Fruit fly (Drosophila melanogaster) whole organism, embryonic: Measurements from ENCODE around the gene Upf1.

Experiments used
- B-H2 ChIP-seq: fragments of 200-800 bp; sonication (Bioruptor generic); optimal IDR thresholded peaks from 2 replicates; lab custom pipeline; 2018; ENCODE audit warnings: missing biosample characterization, mild to moderate bottlenecking, missing genetic modification characterization
- CG11085 ChIP-seq: fragments of 200-800 bp; sonication (Bioruptor generic); IDR thresholded peaks from 2 replicates; pipeline ENCODE4 v1.3.6; 2022; ENCODE audit warnings: missing biosample characterization, missing genetic modification characterization
- CG13424 ChIP-seq: fragments of 200-800 bp; sonication (Bioruptor generic); optimal IDR thresholded peaks from 2 replicates; lab custom pipeline; 2019; ENCODE audit warnings: missing biosample characterization, mild to moderate bottlenecking, missing genetic modification characterization, moderate library complexity
- CG13775 ChIP-seq: fragments of 200-800 bp; sonication (Bioruptor generic); optimal IDR thresholded peaks from 3 replicates; lab custom pipeline; 2017; ENCODE audit warnings: missing biosample characterization, mild to moderate bottlenecking, missing genetic modification characterization
- CG14965 ChIP-seq: fragments of 200-800 bp; sonication (Bioruptor generic); optimal IDR thresholded peaks from 2 replicates; lab custom pipeline; 2016; ENCODE audit warnings: missing biosample characterization, missing genetic modification characterization, borderline replicate concordance
- CG15479 ChIP-seq: fragments of 200-800 bp; sonication (Bioruptor generic); optimal IDR thresholded peaks from 3 replicates; lab custom pipeline; 2019; ENCODE audit warnings: missing biosample characterization, mild to moderate bottlenecking, missing genetic modification characterization, moderate library complexity
- CG1647 ChIP-seq: fragments of 200-800 bp; sonication (Bioruptor generic); optimal IDR thresholded peaks from 3 replicates; lab custom pipeline; 2016; ENCODE audit warnings: missing biosample characterization, missing genetic modification characterization
- CG16863 ChIP-seq: fragments of 200-800 bp; sonication (Bioruptor generic); optimal IDR thresholded peaks from 3 replicates; lab custom pipeline; 2016; ENCODE audit warnings: missing biosample characterization, missing genetic modification characterization
- CG17612 ChIP-seq: fragments of 200-800 bp; sonication (Bioruptor generic); IDR thresholded peaks from 2 replicates; pipeline ENCODE4 v1.3.6; 2022; ENCODE audit warnings: missing biosample characterization, missing genetic modification characterization
- CG17829 ChIP-seq: fragments of 200-800 bp; optimal IDR thresholded peaks from 2 replicates; lab custom pipeline; 2019; ENCODE audit warnings: missing biosample characterization, mild to moderate bottlenecking, missing genetic modification characterization, moderate library complexity
- CG1832 ChIP-seq: fragments of 200-800 bp; sonication (Bioruptor generic); optimal IDR thresholded peaks from 2 replicates; lab custom pipeline; 2017; ENCODE audit warnings: missing biosample characterization, mild to moderate bottlenecking, missing genetic modification characterization, inconsistent platforms
- CG2116 ChIP-seq: fragments of 200-800 bp; sonication (Bioruptor generic); optimal IDR thresholded peaks from 3 replicates; lab custom pipeline; 2018; ENCODE audit warnings: missing biosample characterization, mild to moderate bottlenecking, missing genetic modification characterization
- CG2199 ChIP-seq: fragments of 200-800 bp; sonication (Bioruptor generic); IDR thresholded peaks from 3 replicates; pipeline ENCODE4 v1.3.6; 2022; ENCODE audit warnings: missing biosample characterization, missing genetic modification characterization
- CG30403 ChIP-seq: fragments of 200-800 bp; sonication (Bioruptor generic); optimal IDR thresholded peaks from 3 replicates; lab custom pipeline; 2016; ENCODE audit warnings: missing biosample characterization, missing genetic modification characterization
- CG31365 ChIP-seq: fragments of 200-800 bp; sonication (Bioruptor generic); optimal IDR thresholded peaks from 2 replicates; lab custom pipeline; 2018; ENCODE audit warnings: missing biosample characterization, mild to moderate bottlenecking, missing genetic modification characterization
- CG34376 ChIP-seq: fragments of 200-800 bp; sonication (Bioruptor generic); optimal IDR thresholded peaks from 2 replicates; lab custom pipeline; 2018; ENCODE audit warnings: missing biosample characterization, mild to moderate bottlenecking, missing genetic modification characterization
- CG7745 ChIP-seq: fragments of 200-800 bp; sonication (Bioruptor generic); optimal IDR thresholded peaks from 2 replicates; lab custom pipeline; 2018; ENCODE audit warnings: missing biosample characterization, mild to moderate bottlenecking, missing genetic modification characterization, moderate library complexity
- CG7928 ChIP-seq: fragments of 200-800 bp; sonication (Bioruptor generic); optimal IDR thresholded peaks from 2 replicates; lab custom pipeline; 2017; ENCODE audit warnings: missing biosample characterization, mild to moderate bottlenecking, missing genetic modification characterization
- CG8359 ChIP-seq: fragments of 200-800 bp; sonication (Bioruptor generic); optimal IDR thresholded peaks from 2 replicates; lab custom pipeline; 2017; ENCODE audit warnings: missing biosample characterization, mild to moderate bottlenecking, missing genetic modification characterization, borderline replicate concordance
- E2f2 ChIP-seq: fragments of 200-800 bp; sonication (Bioruptor generic); IDR thresholded peaks from 2 replicates; pipeline ENCODE4 v1.3.6; 2022; ENCODE audit warnings: missing biosample characterization, missing genetic modification characterization
- Eip74EF ChIP-seq, 2 experiments: fragments of 200-800 bp in 1 of 2; fragments of >200 bp in 1 of 2; sonication (Bioruptor generic) in 1 of 2; optimal IDR thresholded peaks; 2 replicates each; lab custom pipeline; 2017 to 2019; ENCODE audit warnings: missing biosample characterization in 2 of 2, missing genetic modification characterization in 2 of 2, mild to moderate bottlenecking in 1 of 2, moderate library complexity in 1 of 2
- HmgZ ChIP-seq: fragments of 200-800 bp; sonication (Bioruptor generic); optimal IDR thresholded peaks from 2 replicates; lab custom pipeline; 2018; ENCODE audit warnings: missing biosample characterization, mild to moderate bottlenecking, missing genetic modification characterization
- Max ChIP-seq: fragments of 200-800 bp; sonication (Bioruptor generic); optimal IDR thresholded peaks from 2 replicates; lab custom pipeline; 2016; ENCODE audit warnings: missing biosample characterization, mild to moderate bottlenecking, missing genetic modification characterization
- Med ChIP-seq: fragments of 200-800 bp; sonication (Bioruptor generic); peaks from one replicate; lab custom pipeline; 2016; ENCODE audit warnings: missing biosample characterization, missing genetic modification characterization, mild to moderate bottlenecking, inconsistent platforms, moderate library complexity
- Meics ChIP-seq: fragments of 200-800 bp; sonication (Bioruptor generic); optimal IDR thresholded peaks from 2 replicates; lab custom pipeline; 2017; ENCODE audit warnings: missing biosample characterization, mild to moderate bottlenecking, missing genetic modification characterization
- Nf-YA ChIP-seq: fragments of 200-800 bp; sonication (Bioruptor generic); IDR thresholded peaks from 2 replicates; pipeline ENCODE4 v1.3.6; 2022; ENCODE audit warnings: missing biosample characterization, missing genetic modification characterization
- NfI ChIP-seq: fragments of 200-800 bp; sonication (Bioruptor generic); optimal IDR thresholded peaks from 3 replicates; lab custom pipeline; 2018; ENCODE audit warnings: missing biosample characterization, mild to moderate bottlenecking, missing genetic modification characterization, moderate library complexity
- Oaz ChIP-seq: fragments of 200-800 bp; sonication (Bioruptor generic); IDR thresholded peaks from 2 replicates; pipeline ENCODE4 v1.3.6; 2022; ENCODE audit warnings: missing biosample characterization, missing genetic modification characterization
- Pdp1 ChIP-seq, 2 experiments: fragments of 200-800 bp; sonication (Bioruptor generic); optimal IDR thresholded peaks; 3 replicates each; lab custom pipeline; 2016; ENCODE audit warnings: missing biosample characterization in 2 of 2, missing genetic modification characterization in 2 of 2, mild to moderate bottlenecking in 1 of 2, moderate library complexity in 1 of 2
- Side ChIP-seq: fragments of 200-800 bp; sonication (Bioruptor generic); optimal IDR thresholded peaks from 2 replicates; lab custom pipeline; 2016; ENCODE audit warnings: missing biosample characterization, missing genetic modification characterization
- croc ChIP-seq: fragments of 200-800 bp; sonication (Bioruptor generic); conservative IDR thresholded peaks from 3 replicates; pipeline ENCODE4 v1.3.6; 2022; ENCODE audit warnings: missing biosample characterization, missing genetic modification characterization
- dati ChIP-seq: fragments of 200-800 bp; sonication (Bioruptor generic); IDR thresholded peaks from 2 replicates; pipeline ENCODE4 v1.3.6; 2022; ENCODE audit warnings: missing biosample characterization, missing genetic modification characterization
- dpn ChIP-seq, 2 experiments: fragments of 200-800 bp; sonication (Bioruptor generic); optimal IDR thresholded peaks; 3 replicates each; lab custom pipeline; 2016; ENCODE audit warnings: missing biosample characterization in 2 of 2, missing genetic modification characterization in 2 of 2
- dysf ChIP-seq: fragments of 200-800 bp; sonication (Bioruptor generic); IDR thresholded peaks from 3 replicates; pipeline ENCODE4 v1.3.6; 2022; ENCODE audit warnings: missing biosample characterization, missing genetic modification characterization
- en ChIP-seq: fragments of 200-800 bp; sonication (Bioruptor generic); optimal IDR thresholded peaks from 2 replicates; lab custom pipeline; 2016; ENCODE audit warnings: missing biosample characterization, missing genetic modification characterization
- exex ChIP-seq: fragments of 200-800 bp; sonication (Bioruptor generic); optimal IDR thresholded peaks from 4 replicates; lab custom pipeline; 2018; ENCODE audit warnings: missing biosample characterization, mild to moderate bottlenecking, missing genetic modification characterization, moderate library complexity
- fd102C ChIP-seq: fragments of 200-800 bp; sonication (Bioruptor generic); optimal IDR thresholded peaks from 2 replicates; lab custom pipeline; 2018; ENCODE audit warnings: missing biosample characterization, mild to moderate bottlenecking, missing genetic modification characterization, moderate library complexity
- fd96Cb ChIP-seq: fragments of 200-800 bp; sonication (Bioruptor generic); optimal IDR thresholded peaks from 2 replicates; lab custom pipeline; 2018; ENCODE audit warnings: missing biosample characterization, mild to moderate bottlenecking, missing genetic modification characterization, moderate library complexity
- fu2 ChIP-seq: fragments of 200-800 bp; sonication (Bioruptor generic); optimal IDR thresholded peaks from 2 replicates; lab custom pipeline; 2016; ENCODE audit warnings: missing biosample characterization, missing genetic modification characterization
- gcm2 ChIP-seq: fragments of 200-800 bp; sonication (Bioruptor generic); optimal IDR thresholded peaks from 2 replicates; lab custom pipeline; 2016; ENCODE audit warnings: missing biosample characterization, missing genetic modification characterization
- gem ChIP-seq: fragments of 200-800 bp; sonication (Bioruptor generic); optimal IDR thresholded peaks from 2 replicates; lab custom pipeline; 2019; ENCODE audit warnings: missing biosample characterization, mild to moderate bottlenecking, missing genetic modification characterization, moderate library complexity
- grn ChIP-seq: fragments of 200-800 bp; sonication (Bioruptor generic); optimal IDR thresholded peaks from 3 replicates; lab custom pipeline; 2017; ENCODE audit warnings: missing biosample characterization, missing genetic modification characterization
- gt ChIP-seq: fragments of 200-800 bp; sonication (Bioruptor generic); IDR thresholded peaks from 2 replicates; pipeline ENCODE4 v1.3.6; 2022; ENCODE audit warnings: missing biosample characterization, missing genetic modification characterization
- lilli ChIP-seq: fragments of 200-800 bp; sonication (Bioruptor generic); optimal IDR thresholded peaks from 3 replicates; lab custom pipeline; 2016; ENCODE audit warnings: missing biosample characterization, missing genetic modification characterization
- mam ChIP-seq: fragments of 200-800 bp; sonication (Bioruptor generic); optimal IDR thresholded peaks from 3 replicates; lab custom pipeline; 2016; ENCODE audit warnings: missing biosample characterization, missing genetic modification characterization
- mirr ChIP-seq: fragments of 200-800 bp; sonication (Bioruptor generic); optimal IDR thresholded peaks from 3 replicates; lab custom pipeline; 2018; ENCODE audit warnings: missing biosample characterization, mild to moderate bottlenecking, missing genetic modification characterization
- run ChIP-seq: fragments of 200-800 bp; sonication (Bioruptor generic); optimal IDR thresholded peaks from 3 replicates; lab custom pipeline; 2018; ENCODE audit warnings: missing biosample characterization, mild to moderate bottlenecking, missing genetic modification characterization
- salm ChIP-seq: fragments of 200-800 bp; sonication (Bioruptor generic); optimal IDR thresholded peaks from 2 replicates; lab custom pipeline; 2018; ENCODE audit warnings: missing biosample characterization, mild to moderate bottlenecking, missing genetic modification characterization
- sug ChIP-seq: fragments of 200-800 bp; optimal IDR thresholded peaks from 2 replicates; lab custom pipeline; 2019; ENCODE audit warnings: missing biosample characterization, mild to moderate bottlenecking, missing genetic modification characterization, moderate library complexity
- vfl ChIP-seq: fragments of 200-800 bp; sonication (Bioruptor generic); optimal IDR thresholded peaks from 2 replicates; lab custom pipeline; 2016; ENCODE audit warnings: missing biosample characterization, missing genetic modification characterization
- vnd ChIP-seq: fragments of 200-800 bp; sonication (Bioruptor generic); IDR thresholded peaks from 3 replicates; pipeline ENCODE4 v1.3.6; 2022; ENCODE audit warnings: missing biosample characterization, missing genetic modification characterization; ENCODE audit not compliant: partially characterized antibody
- vvl ChIP-seq: fragments of 200-800 bp; sonication (Bioruptor generic); IDR thresholded peaks from 2 replicates; pipeline ENCODE4 v1.3.6; 2022; ENCODE audit warnings: missing biosample characterization, missing genetic modification characterization
- yki ChIP-seq: fragments of >200 bp; optimal IDR thresholded peaks from 3 replicates; lab custom pipeline; 2018
- zen ChIP-seq: fragments of 200-800 bp; sonication (Bioruptor generic); optimal IDR thresholded peaks from 3 replicates; lab custom pipeline; 2018; ENCODE audit warnings: missing biosample characterization, mild to moderate bottlenecking, missing genetic modification characterization, moderate library complexity

The Upf1 gene

DNA sequence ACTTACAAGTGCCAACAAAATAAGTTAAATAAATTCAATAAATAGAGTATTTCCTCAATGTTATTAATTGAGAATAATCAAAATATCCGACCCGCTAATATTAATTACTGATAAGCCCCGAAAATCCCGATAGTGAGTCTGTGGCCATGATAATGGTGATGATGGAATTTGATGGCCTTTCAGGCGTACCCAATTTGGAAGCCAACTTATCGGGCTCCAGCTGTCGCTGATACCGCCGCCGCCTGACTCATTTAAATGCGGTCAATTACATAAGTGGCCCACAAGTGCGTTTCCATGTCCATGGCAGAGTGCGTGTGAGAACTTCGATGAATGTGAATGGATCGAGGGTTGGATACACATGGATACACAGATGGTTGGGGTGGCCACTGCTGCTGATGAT is 21.0 kb downstream of the Upf1 start (continued):
- TF ChIP-seq Eip74EF (GFP tag; optimal IDR thresholded peaks at IDR 0.05; lab: Kevin White, UChicago), result no peak
- no peak for TF ChIP-seq fd96Cb (tag; lab: Kevin White, UChicago)
- TF ChIP-seq lilli (GFP tag; lab: Kevin White, UChicago), result peak; percentile 10
- TF ChIP-seq dati, result no peak
- TF ChIP-seq Med (GFP tag; lab: Kevin White, UChicago), result peak; percentile 28
- no peak for TF ChIP-seq CG1832 (GFP tag; lab: Kevin White, UChicago)
- peak; percentile 31 for TF ChIP-seq grn (GFP tag; lab: Kevin White, UChicago)
- no peak for TF ChIP-seq B-H2 (GFP tag; lab: Kevin White, UChicago)
- TF ChIP-seq mam (GFP tag; lab: Kevin White, UChicago), result no peak
- no peak for TF ChIP-seq vfl (GFP tag; lab: Kevin White, UChicago)
- TF ChIP-seq sug, result peak; percentile 51
- TF ChIP-seq CG31365 (tag; lab: Kevin White, UChicago), result no peak
- TF ChIP-seq Nf-YA (GFP tag; lab: Robert Waterston, UW), result no peak
- no peak for TF ChIP-seq NfI (GFP tag; lab: Kevin White, UChicago)
- peak; percentile 58 for TF ChIP-seq CG34376 (GFP tag; lab: Kevin White, UChicago)
- no peak for TF ChIP-seq CG13775 (GFP tag; lab: Kevin White, UChicago)
- TF ChIP-seq CG13424, result no peak
- TF ChIP-seq CG17829, result no peak
- no peak for TF ChIP-seq CG2199
- TF ChIP-seq gem (tag; lab: Kevin White, UChicago), result no peak
- no peak for TF ChIP-seq dpn (GFP tag; optimal IDR thresholded peaks at IDR 0.05; lab: Kevin White, UChicago)
- TF ChIP-seq CG17612 (GFP tag; lab: Robert Waterston, UW), result no peak
- TF ChIP-seq exex (tag; lab: Kevin White, UChicago), result peak; percentile 85
- peak; percentile 30 for TF ChIP-seq mirr (GFP tag; lab: Kevin White, UChicago)
- no peak for TF ChIP-seq zen (tag; lab: Kevin White, UChicago)
- no peak for TF ChIP-seq croc (GFP tag; lab: Robert Waterston, UW)
- TF ChIP-seq vvl (GFP tag; lab: Robert Waterston, UW), result no peak
- no peak for TF ChIP-seq CG1647
- no peak for TF ChIP-seq fu2 (GFP tag; lab: Kevin White, UChicago)
- no peak for TF ChIP-seq CG7745 (tag; lab: Kevin White, UChicago)
- no peak for TF ChIP-seq CG14965
- TF ChIP-seq Side, result no peak
- no peak for TF ChIP-seq CG2116 (GFP tag; lab: Kevin White, UChicago)
- no peak for TF ChIP-seq fd102C (GFP tag; lab: Kevin White, UChicago)
- no peak for TF ChIP-seq HmgZ
- peak in 1 of 2 experiments; percentile 89 for TF ChIP-seq Pdp1 (GFP tag; optimal IDR thresholded peaks at IDR 0.05; lab: Kevin White, UChicago)
- TF ChIP-seq yki (lab: Kevin White, UChicago), result no peak
- no peak for TF ChIP-seq en
- no peak for TF ChIP-seq CG11085 (GFP tag; lab: Robert Waterston, UW)

dm6 chrX:11882447-11882846 is 22.7 kb downstream of the Upf1 start:
- TF ChIP-seq vnd (GFP tag; lab: Robert Waterston, UW) (no peak), CG8359 (GFP tag; lab: Kevin White, UChicago) (no peak), Meics (GFP tag; lab: Kevin White, UChicago) (no peak), gt (GFP tag; lab: Robert Waterston, UW) (no peak), dysf (GFP tag; lab: Robert Waterston, UW) (no peak), CG16863 (GFP tag; lab: Kevin White, UChicago) (no peak), CG15479 (GFP tag; lab: Kevin White, UChicago) (no peak), gcm2 (GFP tag; lab: Kevin White, UChicago) (no peak), E2f2 (GFP tag; lab: Robert Waterston, UW) (no peak), CG30403 (GFP tag; lab: Kevin White, UChicago) (no peak), salm (tag; lab: Kevin White, UChicago) (no peak), CG31365 (tag; lab: Kevin White, UChicago) (no peak), run (tag; lab: Kevin White, UChicago) (no peak), Max (no peak), CG7928 (GFP tag; lab: Kevin White, UChicago) (no peak), Oaz (GFP tag; lab: Robert Waterston, UW) (no peak)
